Worm (Caenorhabditis elegans) whole organism, L3 larva: ENCODE results near the gene M6.4.

Experiments used
- egl-27 ChIP-seq: sonication (generic microtip); optimal IDR thresholded peaks from 4 replicates; lab custom pipeline; 2017; ENCODE audit warnings: missing biosample characterization, missing genetic modification reagents, missing genetic modification characterization
- fos-1 ChIP-seq: fragments of 150-350 bp; optimal IDR thresholded peaks from 2 replicates; lab custom pipeline; 2014; ENCODE audit warnings: missing biosample characterization, missing genetic modification characterization

- TF ChIP-seq fos-1 (tag; lab: Kevin White, UChicago) = no peak
- TF ChIP-seq egl-27 (tag; lab: Kevin White, UChicago) = no peak
These were observed 28.3 kb upstream of the M6.4 start for ce11 chrX:600671-601070.
